Fruit fly (Drosophila melanogaster) whole organism, embryonic: ENCODE results near the gene Ror.

Experiments used
- Awh ChIP-seq: fragments of 200-800 bp; sonication (Bioruptor generic); IDR thresholded peaks from 2 replicates; pipeline ENCODE4, ENCODE4 v1.3.6; 2022; ENCODE audit warnings: missing biosample characterization, missing genetic modification characterization
- BtbVII ChIP-seq: fragments of 200-800 bp; sonication (Bioruptor generic); optimal IDR thresholded peaks from 3 replicates; lab custom pipeline; 2017; ENCODE audit warnings: missing biosample characterization, mild to moderate bottlenecking, missing genetic modification characterization
- CG10366 ChIP-seq: fragments of 200-800 bp; sonication (Bioruptor generic); IDR thresholded peaks from 2 replicates; pipeline ENCODE4 v1.3.6; 2022; ENCODE audit warnings: missing biosample characterization, missing genetic modification characterization
- CG10462 ChIP-seq: fragments of 200-800 bp; sonication (Bioruptor generic); optimal IDR thresholded peaks from 2 replicates; lab custom pipeline; 2016; ENCODE audit warnings: missing biosample characterization, missing genetic modification characterization
- CG11085 ChIP-seq: fragments of 200-800 bp; sonication (Bioruptor generic); IDR thresholded peaks from 2 replicates; pipeline ENCODE4 v1.3.6; 2022; ENCODE audit warnings: missing biosample characterization, missing genetic modification characterization
- CG12299 ChIP-seq: fragments of 200-800 bp; sonication (Bioruptor generic); optimal IDR thresholded peaks from 2 replicates; lab custom pipeline; 2018; ENCODE audit warnings: missing biosample characterization, mild to moderate bottlenecking, missing genetic modification characterization
- CG12769 ChIP-seq: fragments of 200-800 bp; sonication (Bioruptor generic); optimal IDR thresholded peaks from 2 replicates; lab custom pipeline; 2019; ENCODE audit warnings: missing biosample characterization, mild to moderate bottlenecking, missing genetic modification characterization, moderate library complexity
- CG14710 ChIP-seq: fragments of 200-800 bp; sonication (Bioruptor generic); optimal IDR thresholded peaks from 3 replicates; lab custom pipeline; 2019; ENCODE audit warnings: missing biosample characterization, mild to moderate bottlenecking, missing genetic modification characterization, moderate library complexity
- CG15011 ChIP-seq: fragments of 200-800 bp; sonication (Bioruptor generic); optimal IDR thresholded peaks from 3 replicates; lab custom pipeline; 2018; ENCODE audit warnings: missing biosample characterization, mild to moderate bottlenecking, missing genetic modification characterization
- CG15073 ChIP-seq: fragments of 200-800 bp; sonication (Bioruptor generic); optimal IDR thresholded peaks from 2 replicates; lab custom pipeline; 2016; ENCODE audit warnings: missing biosample characterization, missing genetic modification characterization
- CG1603 ChIP-seq: fragments of 200-800 bp; sonication (Bioruptor generic); optimal IDR thresholded peaks from 2 replicates; lab custom pipeline; 2019; ENCODE audit warnings: missing biosample characterization, mild to moderate bottlenecking, missing genetic modification characterization, moderate library complexity
- CG1647 ChIP-seq: fragments of 200-800 bp; sonication (Bioruptor generic); optimal IDR thresholded peaks from 3 replicates; lab custom pipeline; 2016; ENCODE audit warnings: missing biosample characterization, missing genetic modification characterization
- CG2678 ChIP-seq: fragments of 200-800 bp; sonication (Bioruptor generic); optimal IDR thresholded peaks from 3 replicates; lab custom pipeline; 2019; ENCODE audit warnings: missing biosample characterization, mild to moderate bottlenecking, missing genetic modification characterization, moderate library complexity
- CG3726 ChIP-seq: fragments of 200-800 bp; sonication (Bioruptor generic); IDR thresholded peaks from 3 replicates; pipeline ENCODE4, ENCODE4 v1.3.6; 2022; ENCODE audit warnings: missing biosample characterization, missing genetic modification characterization
- CG43689 ChIP-seq: fragments of 200-800 bp; sonication (Bioruptor generic); IDR thresholded peaks from 2 replicates; pipeline ENCODE4 v1.3.6; 2022; ENCODE audit warnings: missing biosample characterization, missing genetic modification characterization
- CG4424 ChIP-seq: fragments of 200-800 bp; sonication (Bioruptor generic); optimal IDR thresholded peaks from 3 replicates; lab custom pipeline; 2016; ENCODE audit warnings: missing biosample characterization, missing genetic modification characterization
- CG4707 ChIP-seq: fragments of 200-800 bp; sonication (Bioruptor generic); optimal IDR thresholded peaks from 2 replicates; lab custom pipeline; 2018; ENCODE audit warnings: missing biosample characterization, mild to moderate bottlenecking, missing genetic modification characterization, moderate library complexity
- CG6175 ChIP-seq: fragments of 200-800 bp; sonication (Bioruptor generic); IDR thresholded peaks from 3 replicates; pipeline ENCODE4 v1.3.6; 2022; ENCODE audit warnings: missing biosample characterization, missing genetic modification characterization
- CG6765 ChIP-seq: fragments of 200-800 bp; sonication (Bioruptor generic); optimal IDR thresholded peaks from 3 replicates; lab custom pipeline; 2017; ENCODE audit warnings: missing biosample characterization, mild to moderate bottlenecking, missing genetic modification characterization
- CG8388 ChIP-seq: fragments of 200-800 bp; sonication (Bioruptor generic); optimal IDR thresholded peaks from 2 replicates; lab custom pipeline; 2019; ENCODE audit warnings: missing biosample characterization, mild to moderate bottlenecking, missing genetic modification characterization, moderate library complexity
- CG9727 ChIP-seq: fragments of 200-800 bp; sonication (Bioruptor generic); optimal IDR thresholded peaks from 3 replicates; lab custom pipeline; 2017; ENCODE audit warnings: missing biosample characterization, mild to moderate bottlenecking, missing genetic modification characterization
- CG9876 ChIP-seq: fragments of 200-800 bp; sonication (Bioruptor generic); optimal IDR thresholded peaks from 2 replicates; lab custom pipeline; 2016; ENCODE audit warnings: missing biosample characterization, missing genetic modification characterization
- Chrac-16 ChIP-seq: fragments of 200-800 bp; sonication (Bioruptor generic); optimal IDR thresholded peaks from 3 replicates; lab custom pipeline; 2016; ENCODE audit warnings: missing biosample characterization, missing genetic modification characterization
- Dp ChIP-seq: fragments of 200-800 bp; sonication (Bioruptor generic); optimal IDR thresholded peaks from 2 replicates; lab custom pipeline; 2018; ENCODE audit warnings: missing biosample characterization, mild to moderate bottlenecking, missing genetic modification characterization, moderate library complexity
- Hmx ChIP-seq: fragments of 200-800 bp; sonication (Bioruptor generic); optimal IDR thresholded peaks from 2 replicates; lab custom pipeline; 2016; ENCODE audit warnings: missing biosample characterization, missing genetic modification characterization
- Hr3 ChIP-seq: fragments of 200-800 bp; sonication (Bioruptor generic); optimal IDR thresholded peaks from 3 replicates; lab custom pipeline; 2016; ENCODE audit warnings: missing biosample characterization, missing genetic modification characterization
- Kr ChIP-seq: fragments of 200-800 bp; sonication (Bioruptor generic); optimal IDR thresholded peaks from 2 replicates; lab custom pipeline; 2017; ENCODE audit warnings: missing biosample characterization, mild to moderate bottlenecking, missing genetic modification characterization
- MESR4 ChIP-seq: fragments of 200-800 bp; sonication (Bioruptor generic); optimal IDR thresholded peaks from 2 replicates; lab custom pipeline; 2018; ENCODE audit warnings: missing biosample characterization, mild to moderate bottlenecking, missing genetic modification characterization, moderate library complexity
- Max ChIP-seq: fragments of 200-800 bp; sonication (Bioruptor generic); optimal IDR thresholded peaks from 2 replicates; lab custom pipeline; 2016; ENCODE audit warnings: missing biosample characterization, mild to moderate bottlenecking, missing genetic modification characterization
- Opbp ChIP-seq: fragments of 200-800 bp; sonication (Bioruptor generic); IDR thresholded peaks from 3 replicates; pipeline ENCODE4 v1.3.6; 2022; ENCODE audit warnings: missing biosample characterization, missing genetic modification characterization; ENCODE audit not compliant: partially characterized antibody
- Sox100B ChIP-seq: fragments of 200-800 bp; sonication (Bioruptor generic); optimal IDR thresholded peaks from 3 replicates; lab custom pipeline; 2018; ENCODE audit warnings: missing biosample characterization, mild to moderate bottlenecking, missing genetic modification characterization
- Stat92E ChIP-seq, 3 experiments: fragments of >200 bp in 2 of 3; fragments of 200-800 bp in 1 of 3; sonication (Bioruptor generic) in 1 of 3; optimal IDR thresholded peaks; 2 replicates each; lab custom pipeline; 2017 to 2019; ENCODE audit warnings: missing biosample characterization in 3 of 3, missing genetic modification characterization in 3 of 3, mild to moderate bottlenecking in 1 of 3, moderate library complexity in 1 of 3
- TFAM ChIP-seq: fragments of 200-800 bp; sonication (Bioruptor generic); optimal IDR thresholded peaks from 2 replicates; lab custom pipeline; 2017; ENCODE audit warnings: missing biosample characterization, missing genetic modification characterization, inconsistent platforms
- az2 ChIP-seq: fragments of 200-800 bp; sonication (Bioruptor generic); optimal IDR thresholded peaks from 3 replicates; lab custom pipeline; 2016; ENCODE audit warnings: missing biosample characterization, missing genetic modification characterization
- chn ChIP-seq: fragments of 200-800 bp; sonication (Bioruptor generic); optimal IDR thresholded peaks from 2 replicates; lab custom pipeline; 2016; ENCODE audit warnings: missing biosample characterization, missing genetic modification characterization
- croc ChIP-seq: fragments of 200-800 bp; sonication (Bioruptor generic); conservative IDR thresholded peaks from 3 replicates; pipeline ENCODE4 v1.3.6; 2022; ENCODE audit warnings: missing biosample characterization, missing genetic modification characterization
- dati ChIP-seq: fragments of 200-800 bp; sonication (Bioruptor generic); IDR thresholded peaks from 2 replicates; pipeline ENCODE4 v1.3.6; 2022; ENCODE audit warnings: missing biosample characterization, missing genetic modification characterization
- dmrt11E ChIP-seq: fragments of 200-800 bp; sonication (Bioruptor generic); optimal IDR thresholded peaks from 3 replicates; lab custom pipeline; 2018; ENCODE audit warnings: missing biosample characterization, mild to moderate bottlenecking, missing genetic modification characterization, moderate library complexity
- fd64A ChIP-seq: fragments of 200-800 bp; sonication (Bioruptor generic); optimal IDR thresholded peaks from 3 replicates; lab custom pipeline; 2018; ENCODE audit warnings: missing biosample characterization, mild to moderate bottlenecking, missing genetic modification characterization
- hth ChIP-seq: fragments of >200 bp; optimal IDR thresholded peaks from 2 replicates; lab custom pipeline; 2017; ENCODE audit warnings: inconsistent platforms
- ind ChIP-seq: fragments of 200-800 bp; sonication (Bioruptor generic); optimal IDR thresholded peaks from 3 replicates; lab custom pipeline; 2016; ENCODE audit warnings: missing biosample characterization, missing genetic modification characterization
- kay ChIP-seq: fragments of 200-800 bp; sonication (Bioruptor generic); optimal IDR thresholded peaks from 2 replicates; lab custom pipeline; 2016; ENCODE audit warnings: missing biosample characterization, missing genetic modification characterization
- lilli ChIP-seq: fragments of 200-800 bp; sonication (Bioruptor generic); optimal IDR thresholded peaks from 3 replicates; lab custom pipeline; 2016; ENCODE audit warnings: missing biosample characterization, missing genetic modification characterization
- luna ChIP-seq: fragments of 200-800 bp; sonication (Bioruptor generic); optimal IDR thresholded peaks from 2 replicates; lab custom pipeline; 2016; ENCODE audit warnings: missing biosample characterization, missing genetic modification characterization
- maf-S ChIP-seq: fragments of 200-800 bp; sonication (Bioruptor generic); optimal IDR thresholded peaks from 2 replicates; lab custom pipeline; 2016; ENCODE audit warnings: missing biosample characterization, missing genetic modification characterization
- mam ChIP-seq: fragments of 200-800 bp; sonication (Bioruptor generic); optimal IDR thresholded peaks from 3 replicates; lab custom pipeline; 2016; ENCODE audit warnings: missing biosample characterization, missing genetic modification characterization
- peb ChIP-seq: fragments of 200-800 bp; sonication (Bioruptor generic); IDR thresholded peaks from 2 replicates; pipeline ENCODE4 v1.3.6; 2022; ENCODE audit warnings: missing biosample characterization, missing genetic modification characterization
- rib ChIP-seq: fragments of 200-800 bp; sonication (Bioruptor generic); IDR thresholded peaks from 2 replicates; pipeline ENCODE4 v1.3.6; 2022; ENCODE audit warnings: missing biosample characterization, missing genetic modification characterization
- sens ChIP-seq: fragments of 200-800 bp; sonication (Bioruptor generic); peaks from one replicate; lab custom pipeline; 2016; ENCODE audit warnings: missing biosample characterization, missing genetic modification characterization
- slbo ChIP-seq: fragments of 200-800 bp; sonication (Bioruptor generic); IDR thresholded peaks from 2 replicates; pipeline ENCODE4 v1.3.6; 2022; ENCODE audit warnings: missing biosample characterization, missing genetic modification characterization
- slp2 ChIP-seq: fragments of 200-800 bp; sonication (Bioruptor generic); optimal IDR thresholded peaks from 2 replicates; lab custom pipeline; 2016; ENCODE audit warnings: missing biosample characterization, missing genetic modification characterization
- tap ChIP-seq: fragments of 200-800 bp; optimal IDR thresholded peaks from 3 replicates; lab custom pipeline; 2019; ENCODE audit warnings: missing biosample characterization, mild to moderate bottlenecking, missing genetic modification characterization, moderate library complexity
- wdn ChIP-seq: fragments of 200-800 bp; sonication (Bioruptor generic); IDR thresholded peaks from 2 replicates; pipeline ENCODE4 v1.3.6; 2022; ENCODE audit warnings: missing biosample characterization, missing genetic modification characterization

Ror gene

dm6 chr2L:10303786-10304185 is 52.1 kb downstream of the Ror start, which contains the start of gene nmd (continued):
- TF ChIP-seq Sox100B (GFP tag; lab: Kevin White, UChicago) (no peak), CG1647 (GFP tag; lab: Kevin White, UChicago) (no peak), BtbVII (GFP tag; lab: Kevin White, UChicago) (no peak), dmrt11E (no peak), CG4424 (no peak), sens (GFP tag; lab: Kevin White, UChicago) (no peak), mam (GFP tag; lab: Kevin White, UChicago) (peak; percentile 19), dati (GFP tag; lab: Robert Waterston, UW) (no peak), CG8388 (GFP tag; lab: Kevin White, UChicago) (no peak), Dp (GFP tag; lab: Kevin White, UChicago) (peak; percentile 29), croc (GFP tag; lab: Robert Waterston, UW) (no peak), rib (GFP tag; lab: Robert Waterston, UW) (no peak), CG2678 (peak; percentile 6), wdn (no peak), Awh (GFP tag; lab: Robert Waterston, UW) (0 out of 2 replicates have a peak, but pooled peaks have one; percentile 28), az2 (GFP tag; lab: Kevin White, UChicago) (no peak), hth (no peak), CG6765 (no peak), chn (GFP tag; lab: Kevin White, UChicago) (no peak), CG10462 (GFP tag; lab: Kevin White, UChicago) (no peak), CG15011 (no peak), CG12769 (tag; lab: Kevin White, UChicago) (no peak), lilli (GFP tag; lab: Kevin White, UChicago) (peak; percentile 28), Max (GFP tag; lab: Kevin White, UChicago) (peak; percentile 51), CG11085 (GFP tag; lab: Robert Waterston, UW) (no peak), ind (GFP tag; lab: Kevin White, UChicago) (no peak), CG12299 (tag; lab: Kevin White, UChicago) (no peak), MESR4 (GFP tag; lab: Kevin White, UChicago) (peak; percentile 77), slp2 (no peak), fd64A (GFP tag; lab: Kevin White, UChicago) (no peak), CG3726 (GFP tag; lab: Robert Waterston, UW) (no peak), TFAM (GFP tag; lab: Kevin White, UChicago) (no peak), Stat92E (GFP tag; optimal IDR thresholded peaks at IDR 0.05; lab: Kevin White, UChicago) (no peak), CG10366 (GFP tag; lab: Robert Waterston, UW) (no peak), Chrac-16 (GFP tag; lab: Kevin White, UChicago) (peak; percentile 12), Hr3 (no peak), CG6175 (GFP tag; lab: Robert Waterston, UW) (no peak), Opbp (no peak), luna (GFP tag; lab: Kevin White, UChicago) (no peak), peb (GFP tag; lab: Robert Waterston, UW) (no peak), CG43689 (GFP tag; lab: Robert Waterston, UW) (no peak), Hmx (GFP tag; lab: Kevin White, UChicago) (no peak), CG15073 (no peak), CG1603 (tag; lab: Kevin White, UChicago) (peak; percentile 63), slbo (peak; percentile 35; the same call in 1 of the 2 replicates), CG14710 (tag; lab: Kevin White, UChicago) (peak; percentile 42), kay (GFP tag; lab: Kevin White, UChicago) (no peak), CG9876 (GFP tag; lab: Kevin White, UChicago) (no peak), maf-S (GFP tag; lab: Kevin White, UChicago) (peak; percentile 9), CG9727 (GFP tag; lab: Kevin White, UChicago) (no peak), CG4707 (GFP tag; lab: Kevin White, UChicago) (no peak), Kr (GFP tag; lab: Kevin White, UChicago) (no peak), tap (tag; lab: Kevin White, UChicago) (no peak)
